Fruit fly (Drosophila melanogaster): ENCODE measurements around the gene Cpr78Cc.

dm6 chr3L:21300280-21300679 is at the start of gene Cpr78Cc:
- TF ChIP-seq EcR (GFP tag; optimal IDR thresholded peaks at IDR 0.05) (no peak), CG17806 (tag; optimal IDR thresholded peaks at IDR 0.05) (no peak), D1 (tag; optimal IDR thresholded peaks at IDR 0.05) (no peak), CG8301 (tag; optimal IDR thresholded peaks at IDR 0.05) (no peak), gl (tag; optimal IDR thresholded peaks at IDR 0.05) (no peak), CG8159 (tag; optimal IDR thresholded peaks at IDR 0.05) (no peak), Ets98B (GFP tag; IDR thresholded peaks at IDR 0.05) (no peak), CG13204 (GFP tag; optimal IDR thresholded peaks at IDR 0.05) (no peak), CG4496 (GFP tag; IDR thresholded peaks at IDR 0.05) (no peak), CG32121 (GFP tag; IDR thresholded peaks at IDR 0.05) (no peak), Pif1A (GFP tag; optimal IDR thresholded peaks at IDR 0.05) (no peak), fd96Ca (GFP tag; IDR thresholded peaks at IDR 0.05) (no peak), Pif1B (GFP tag; optimal IDR thresholded peaks at IDR 0.05) (no peak)

All from whole organism, pupa.